Fruit fly (Drosophila melanogaster): Measurements from ENCODE around the gene CG4815.

CG4815 gene

dm6 chr3R:27986794-27987193, 3.8 kb downstream of the CG4815 start (continued):
- TF ChIP-seq CG12299 (tag; optimal IDR thresholded peaks at IDR 0.05): no peak
- TF ChIP-seq CG9215 (GFP tag; IDR thresholded peaks at IDR 0.05): no peak
- TF ChIP-seq CG7786 (GFP tag; optimal IDR thresholded peaks at IDR 0.05): no peak
- TF ChIP-seq CG5953 (GFP tag; IDR thresholded peaks at IDR 0.05): no peak
- no peak for TF ChIP-seq CG17361 (GFP tag; IDR thresholded peaks at IDR 0.05)
- peak; percentile 8 for TF ChIP-seq her (GFP tag; optimal IDR thresholded peaks at IDR 0.05)
- no peak for TF ChIP-seq CG17328 (GFP tag; IDR thresholded peaks at IDR 0.05)
- no peak for TF ChIP-seq CG3163 (GFP tag; optimal IDR thresholded peaks at IDR 0.05)
- no peak for TF ChIP-seq CG6272 (GFP tag; IDR thresholded peaks at IDR 0.05)
- no peak for TF ChIP-seq lola (GFP tag; optimal IDR thresholded peaks at IDR 0.05)
- no peak for TF ChIP-seq zen (tag; optimal IDR thresholded peaks at IDR 0.05)
- no peak for TF ChIP-seq toy (GFP tag; IDR thresholded peaks at IDR 0.05)
- no peak for TF ChIP-seq CG9437 (GFP tag; optimal IDR thresholded peaks at IDR 0.05)
- no peak for TF ChIP-seq CG13624 (GFP tag; optimal IDR thresholded peaks at IDR 0.05)
- no peak for TF ChIP-seq dmrt99B (tag; optimal IDR thresholded peaks at IDR 0.05)
- TF ChIP-seq mirr (GFP tag; optimal IDR thresholded peaks at IDR 0.05): peak; percentile 90
- no peak for TF ChIP-seq nau (GFP tag; optimal IDR thresholded peaks at IDR 0.05)
- no peak for TF ChIP-seq CG8944 (GFP tag; optimal IDR thresholded peaks at IDR 0.05)
- no peak for TF ChIP-seq NC2α (GFP tag; optimal IDR thresholded peaks at IDR 0.05)
- TF ChIP-seq pnt (GFP tag; optimal IDR thresholded peaks at IDR 0.05): no peak
- no peak for TF ChIP-seq sim (GFP tag; IDR thresholded peaks at IDR 0.05)
- TF ChIP-seq Dll (GFP tag; IDR thresholded peaks at IDR 0.05; ENCODE audit: partially characterized antibody): no peak
- TF ChIP-seq Sry-δ (GFP tag; optimal IDR thresholded peaks at IDR 0.05): no peak
- TF ChIP-seq CG1233 (GFP tag; optimal IDR thresholded peaks at IDR 0.05): no peak
- no peak for TF ChIP-seq CG31365 (tag; optimal IDR thresholded peaks at IDR 0.05)
- 0 out of 2 replicates have a peak, but pooled peaks have one; percentile 35 for TF ChIP-seq rib (GFP tag; IDR thresholded peaks at IDR 0.05)
- TF ChIP-seq mld (GFP tag; IDR thresholded peaks at IDR 0.05; ENCODE audit: partially characterized antibody): no peak
- TF ChIP-seq Myb (GFP tag; optimal IDR thresholded peaks at IDR 0.05): no peak
- TF ChIP-seq Elba2 (GFP tag; optimal IDR thresholded peaks at IDR 0.05): no peak
- no peak for TF ChIP-seq wek (GFP tag; optimal IDR thresholded peaks at IDR 0.05)
- TF ChIP-seq CHES-1-like (GFP tag; optimal IDR thresholded peaks at IDR 0.05): peak; percentile 6
- peak; percentile 45 for TF ChIP-seq fd64A (GFP tag; optimal IDR thresholded peaks at IDR 0.05)
- TF ChIP-seq Awh (GFP tag; IDR thresholded peaks at IDR 0.05): 0 out of 2 replicates have a peak, but pooled peaks have one; percentile 8
- peak; percentile 45 for TF ChIP-seq grn (GFP tag; optimal IDR thresholded peaks at IDR 0.05)
- no peak for TF ChIP-seq Atf-2 (GFP tag; optimal IDR thresholded peaks at IDR 0.05)
- TF ChIP-seq CG12236 (GFP tag; optimal IDR thresholded peaks at IDR 0.05): no peak
- TF ChIP-seq CG17385 (GFP tag; optimal IDR thresholded peaks at IDR 0.05): no peak
- TF ChIP-seq tio (GFP tag; optimal IDR thresholded peaks at IDR 0.05): no peak
- TF ChIP-seq z (GFP tag; IDR thresholded peaks at IDR 0.05): no peak
- TF ChIP-seq sug (tag; optimal IDR thresholded peaks at IDR 0.05): peak; percentile 7
- TF ChIP-seq schlank (tag; optimal IDR thresholded peaks at IDR 0.05): peak; percentile 10
- TF ChIP-seq Fer2 (tag; optimal IDR thresholded peaks at IDR 0.05): no peak
- TF ChIP-seq CG4360 (GFP tag; IDR thresholded peaks at IDR 0.05): no peak
- no peak for TF ChIP-seq CG8924 (tag; optimal IDR thresholded peaks at IDR 0.05)
- no peak for TF ChIP-seq CG4730 (GFP tag; IDR thresholded peaks at IDR 0.05)
- TF ChIP-seq Lim3 (GFP tag; IDR thresholded peaks at IDR 0.05): no peak
- no peak for TF ChIP-seq ERR (GFP tag; optimal IDR thresholded peaks at IDR 0.05)
- no peak for TF ChIP-seq disco-r (GFP tag; optimal IDR thresholded peaks at IDR 0.05)
- TF ChIP-seq ham (GFP tag; IDR thresholded peaks at IDR 0.05): no peak
- TF ChIP-seq Xrp1 (GFP tag; IDR thresholded peaks at IDR 0.05): no peak
- TF ChIP-seq CG11560 (tag; IDR thresholded peaks at IDR 0.05): no peak
- TF ChIP-seq Chrac-16 (GFP tag; optimal IDR thresholded peaks at IDR 0.05): no peak
- TF ChIP-seq lab (GFP tag; optimal IDR thresholded peaks at IDR 0.05): peak; percentile 47
